Fruit fly (Drosophila melanogaster): Measurements from ENCODE around the gene KLHL18.

Gene KLHL18

dm6 chr3R:11962739-11963214, 47.5 kb downstream of the KLHL18 start, which contains the start of the genes CG3281 and aurA (continued):
- peak; percentile 10 for TF ChIP-seq pb (GFP tag; optimal IDR thresholded peaks at IDR 0.05)
- TF ChIP-seq ewg (GFP tag; optimal IDR thresholded peaks at IDR 0.05): peak; percentile 46
- TF ChIP-seq Nf-YB (GFP tag; optimal IDR thresholded peaks at IDR 0.05): peak; percentile 45
- TF ChIP-seq CG10462 (GFP tag; optimal IDR thresholded peaks at IDR 0.05): peak; percentile 48
- TF ChIP-seq lbe (GFP tag; optimal IDR thresholded peaks at IDR 0.05): peak; percentile 62
- no peak for TF ChIP-seq otp (GFP tag; IDR thresholded peaks at IDR 0.05)
- TF ChIP-seq CG13775 (GFP tag; optimal IDR thresholded peaks at IDR 0.05): peak; percentile 77
- no peak for TF ChIP-seq ham (GFP tag; IDR thresholded peaks at IDR 0.05)
- TF ChIP-seq az2 (GFP tag; optimal IDR thresholded peaks at IDR 0.05): peak; percentile 50
- TF ChIP-seq CG32767 (GFP tag; IDR thresholded peaks at IDR 0.05): peak; percentile 31; the same call in 1 of the 2 replicates
- TF ChIP-seq cato (GFP tag; optimal IDR thresholded peaks at IDR 0.05; ENCODE audit: borderline replicate concordance): peak; percentile 40
- TF ChIP-seq shn (GFP tag; optimal IDR thresholded peaks at IDR 0.05): peak; percentile 80
- TF ChIP-seq lilli (GFP tag; optimal IDR thresholded peaks at IDR 0.05): peak; percentile 79
- TF ChIP-seq luna (GFP tag; optimal IDR thresholded peaks at IDR 0.05): peak; percentile 55
- TF ChIP-seq CG15514 (GFP tag; optimal IDR thresholded peaks at IDR 0.05): peak; percentile 83
- TF ChIP-seq CG14965 (GFP tag; optimal IDR thresholded peaks at IDR 0.05; ENCODE audit: borderline replicate concordance): no peak
- no peak for TF ChIP-seq TFAM (GFP tag; optimal IDR thresholded peaks at IDR 0.05)
- peak; percentile 96 for TF ChIP-seq Ets65A (GFP tag)
- TF ChIP-seq so (GFP tag; IDR thresholded peaks at IDR 0.05): no peak
- peak; percentile 48 for TF ChIP-seq CG1603 (tag; optimal IDR thresholded peaks at IDR 0.05)
- TF ChIP-seq fd64A (GFP tag; optimal IDR thresholded peaks at IDR 0.05): no peak
- peak; percentile 78 for TF ChIP-seq Hr3 (GFP tag; optimal IDR thresholded peaks at IDR 0.05)
- TF ChIP-seq CG5245 (GFP tag; optimal IDR thresholded peaks at IDR 0.05): peak; percentile 32
- TF ChIP-seq CG5180 (GFP tag; optimal IDR thresholded peaks at IDR 0.05): no peak
- TF ChIP-seq CG12104 (GFP tag; optimal IDR thresholded peaks at IDR 0.05): peak; percentile 46
- TF ChIP-seq E2f1 (GFP tag; IDR thresholded peaks at IDR 0.05): peak; percentile 38
- TF ChIP-seq CG30020 (tag; optimal IDR thresholded peaks at IDR 0.05): peak; percentile 76
- TF ChIP-seq CG15479 (GFP tag; optimal IDR thresholded peaks at IDR 0.05): no peak
- peak; percentile 54; the same call in 1 of the 2 replicates for TF ChIP-seq CG14014 (GFP tag; IDR thresholded peaks at IDR 0.05)
- peak; percentile 76 for TF ChIP-seq Rfx (GFP tag; IDR thresholded peaks at IDR 0.05)
- TF ChIP-seq ATbp (GFP tag; optimal IDR thresholded peaks at IDR 0.05): no peak
- TF ChIP-seq Ptx1 (GFP tag; IDR thresholded peaks at IDR 0.05): peak; percentile 66
- TF ChIP-seq lmd (GFP tag; IDR thresholded peaks at IDR 0.05): peak; percentile 60; the same call in 1 of the 2 replicates
- peak; percentile 78 for TF ChIP-seq CG9609 (GFP tag; optimal IDR thresholded peaks at IDR 0.05)
- peak; percentile 60 for TF ChIP-seq CG12942 (GFP tag; optimal IDR thresholded peaks at IDR 0.05)
- TF ChIP-seq CG7928 (GFP tag; optimal IDR thresholded peaks at IDR 0.05): peak; percentile 7
- TF ChIP-seq CG2712 (tag; optimal IDR thresholded peaks at IDR 0.05): peak; percentile 85
- TF ChIP-seq odd (GFP tag; optimal IDR thresholded peaks at IDR 0.05): no peak
- peak; percentile 82 for TF ChIP-seq CG9817 (tag; optimal IDR thresholded peaks at IDR 0.05)
- peak; percentile 14 for TF ChIP-seq nom (GFP tag; optimal IDR thresholded peaks at IDR 0.05)
- peak; percentile 97 for TF ChIP-seq hbn (GFP tag; IDR thresholded peaks at IDR 0.05; ENCODE audit: partially characterized antibody)
- TF ChIP-seq salm (tag; optimal IDR thresholded peaks at IDR 0.05): peak; percentile 15
- TF ChIP-seq h (optimal IDR thresholded peaks at IDR 0.05): no peak
- TF ChIP-seq kay (GFP tag; optimal IDR thresholded peaks at IDR 0.05): peak; percentile 64
- no peak for TF ChIP-seq jigr1 (GFP tag; IDR thresholded peaks at IDR 0.05)
- TF ChIP-seq Jarid2 (GFP tag; optimal IDR thresholded peaks at IDR 0.05): no peak
- TF ChIP-seq CG18619 (GFP tag; optimal IDR thresholded peaks at IDR 0.05): peak; percentile 36
- peak; percentile 97 for TF ChIP-seq CG2129 (GFP tag; IDR thresholded peaks at IDR 0.05; ENCODE audit: partially characterized antibody)
- TF ChIP-seq tap (tag; optimal IDR thresholded peaks at IDR 0.05): no peak
- TF ChIP-seq Nf-YA (GFP tag; IDR thresholded peaks at IDR 0.05): no peak
- TF ChIP-seq Dad (GFP tag; optimal IDR thresholded peaks at IDR 0.05): peak; percentile 71
